Worm (Caenorhabditis elegans) whole organism, late embryonic: Measurements from ENCODE around the gene osm-9.

Experiments used
- ama-1 ChIP-seq: fragments of 150-350 bp; optimal IDR thresholded peaks from 2 replicates; lab custom pipeline; 2014
- ceh-14 ChIP-seq: sonication (generic microtip); optimal IDR thresholded peaks from 2 replicates; lab custom pipeline; 2016; ENCODE audit warnings: missing genotype, missing genetic modification characterization, missing compliant biosample characterization
- ceh-34 ChIP-seq: sonication (generic microtip); optimal IDR thresholded peaks from 2 replicates; lab custom pipeline; 2016; ENCODE audit warnings: mild to moderate bottlenecking, missing genetic modification characterization, missing compliant biosample characterization
- fkh-10 ChIP-seq: fragments of 150-350 bp; optimal IDR thresholded peaks from 2 replicates; lab custom pipeline; 2014; ENCODE audit warnings: missing biosample characterization, missing genetic modification reagents, missing genetic modification characterization
- hlh-15 ChIP-seq: sonication (generic microtip); optimal IDR thresholded peaks from 2 replicates; lab custom pipeline; 2016; ENCODE audit warnings: missing genetic modification characterization, missing compliant biosample characterization
- nhr-11 ChIP-seq: fragments of 150-350 bp; optimal IDR thresholded peaks from 2 replicates; lab custom pipeline; 2014; ENCODE audit warnings: missing biosample characterization, missing genetic modification characterization
- odd-2 ChIP-seq: sonication (generic microtip); optimal IDR thresholded peaks from 2 replicates; lab custom pipeline; 2017; ENCODE audit warnings: antibody characterized with exemption, mild to moderate bottlenecking, missing genetic modification characterization, missing compliant biosample characterization
- pag-3 ChIP-seq: sonication (generic microtip); optimal IDR thresholded peaks from 2 replicates; lab custom pipeline; 2016; ENCODE audit warnings: missing compliant biosample characterization, missing genetic modification characterization, borderline replicate concordance
- pat-9 ChIP-seq: fragments of 200-800 bp; sonication (Bioruptor generic); optimal IDR thresholded peaks from 2 replicates; lab custom pipeline; 2018; ENCODE audit warnings: mild to moderate bottlenecking, missing genetic modification characterization, moderate library complexity, missing compliant biosample characterization
- pqm-1 ChIP-seq: sonication (generic microtip); optimal IDR thresholded peaks from 2 replicates; lab custom pipeline; 2016; ENCODE audit warnings: missing genetic modification characterization, missing compliant biosample characterization
- unc-86 ChIP-seq: sonication (generic microtip); optimal IDR thresholded peaks from 2 replicates; lab custom pipeline; 2016; ENCODE audit warnings: missing genetic modification characterization, missing compliant biosample characterization

- TF ChIP-seq nhr-11 (tag; lab: Kevin White, UChicago) (no peak), ama-1 (lab: Kevin White, UChicago) (no peak), pag-3 (no peak), pat-9 (no peak), unc-86 (tag; lab: Kevin White, UChicago) (no peak), hlh-15 (no peak), odd-2 (tag; lab: Kevin White, UChicago) (no peak), pqm-1 (tag; lab: Kevin White, UChicago) (no peak), fkh-10 (GFP tag; lab: Kevin White, UChicago) (no peak), ceh-14 (tag; lab: Kevin White, UChicago) (no peak), ceh-34 (no peak)
These were observed 41.9 kb upstream of the osm-9 start, which contains the start of gene Y37E11B.6 for ce11 chrIV:3599126-3599525.
